Fruit fly (Drosophila melanogaster) whole organism, embryonic: Measurements from ENCODE around the gene CG15772.

Experiments
- CG10462 ChIP-seq: fragments of 200-800 bp; sonication (Bioruptor generic); optimal IDR thresholded peaks from 2 replicates; lab custom pipeline; 2016; ENCODE audit warnings: missing biosample characterization, missing genetic modification characterization
- CG1529 ChIP-seq: fragments of 200-800 bp; sonication (Bioruptor generic); optimal IDR thresholded peaks from 3 replicates; lab custom pipeline; 2018; ENCODE audit warnings: missing biosample characterization, missing genetic modification characterization
- CG16813 ChIP-seq: fragments of 200-800 bp; sonication (Bioruptor generic); IDR thresholded peaks from 3 replicates; pipeline ENCODE4 v1.3.6; 2022; ENCODE audit warnings: missing biosample characterization, missing genetic modification characterization; ENCODE audit not compliant: partially characterized antibody
- Doc2 ChIP-seq: fragments of 200-800 bp; sonication (Bioruptor generic); IDR thresholded peaks from 2 replicates; pipeline ENCODE4 v1.3.6; 2022; ENCODE audit warnings: missing biosample characterization, missing genetic modification characterization
- btn ChIP-seq: fragments of 200-800 bp; sonication (Bioruptor generic); optimal IDR thresholded peaks from 2 replicates; lab custom pipeline; 2016; ENCODE audit warnings: missing biosample characterization, missing genetic modification characterization
- knrl ChIP-seq: fragments of 200-800 bp; sonication (Bioruptor generic); IDR thresholded peaks from 3 replicates; pipeline ENCODE4 v1.3.6; 2022; ENCODE audit warnings: missing biosample characterization, missing genetic modification characterization; ENCODE audit not compliant: partially characterized antibody

- TF ChIP-seq CG1529 (GFP tag; lab: Kevin White, UChicago) (no peak), knrl (GFP tag; lab: Robert Waterston, UW) (no peak), Doc2 (GFP tag; lab: Robert Waterston, UW) (no peak), CG16813 (no peak), CG10462 (no peak), btn (GFP tag; lab: Kevin White, UChicago) (no peak)
These were observed 29.5 kb downstream of the CG15772 start, which contains the start of gene CG3108 for dm6 chrX:5781520-5781919.
